Fruit fly (Drosophila melanogaster) whole organism, pupa: ENCODE data around the gene Art6.

Experiments
- CG34367 ChIP-seq: fragments of 200-800 bp; sonication (Bioruptor generic); optimal IDR thresholded peaks from 2 replicates; lab custom pipeline; 2018; ENCODE audit warnings: missing biosample characterization, mild to moderate bottlenecking, missing genetic modification characterization
- CG4496 ChIP-seq: fragments of 200-800 bp; sonication (Bioruptor generic); IDR thresholded peaks from 3 replicates; pipeline ENCODE4 v1.3.6; 2022; ENCODE audit warnings: missing biosample characterization, missing genetic modification characterization
- CG8159 ChIP-seq: fragments of 200-800 bp; sonication (Bioruptor generic); optimal IDR thresholded peaks from 3 replicates; lab custom pipeline; 2018; ENCODE audit warnings: missing biosample characterization, mild to moderate bottlenecking, missing genetic modification characterization, moderate library complexity
- EcR ChIP-seq: fragments of 200-800 bp; sonication (Bioruptor generic); optimal IDR thresholded peaks from 3 replicates; lab custom pipeline; 2019; ENCODE audit warnings: missing biosample characterization, missing genetic modification characterization, mild to moderate bottlenecking, moderate library complexity, missing genetic modification reagents
- Ets98B ChIP-seq: fragments of 200-800 bp; sonication (Bioruptor generic); IDR thresholded peaks from 2 replicates; pipeline ENCODE4 v1.3.6; 2022; ENCODE audit warnings: missing biosample characterization, missing genetic modification characterization
- Pif1A ChIP-seq: fragments of 200-800 bp; sonication (Bioruptor generic); optimal IDR thresholded peaks from 3 replicates; lab custom pipeline; 2016; ENCODE audit warnings: missing biosample characterization, missing genetic modification characterization
- Pif1B ChIP-seq: fragments of 200-800 bp; sonication (Bioruptor generic); optimal IDR thresholded peaks from 3 replicates; lab custom pipeline; 2016; ENCODE audit warnings: missing biosample characterization, missing genetic modification characterization
- fd96Ca ChIP-seq: fragments of 200-800 bp; sonication (Bioruptor generic); IDR thresholded peaks from 3 replicates; pipeline ENCODE4 v1.3.6; 2022; ENCODE audit warnings: missing biosample characterization, missing genetic modification characterization
- rn ChIP-seq: fragments of 200-800 bp; sonication (Bioruptor generic); IDR thresholded peaks from 2 replicates; pipeline ENCODE4 v1.3.6; 2022; ENCODE audit warnings: missing biosample characterization, missing genetic modification characterization

DNA sequence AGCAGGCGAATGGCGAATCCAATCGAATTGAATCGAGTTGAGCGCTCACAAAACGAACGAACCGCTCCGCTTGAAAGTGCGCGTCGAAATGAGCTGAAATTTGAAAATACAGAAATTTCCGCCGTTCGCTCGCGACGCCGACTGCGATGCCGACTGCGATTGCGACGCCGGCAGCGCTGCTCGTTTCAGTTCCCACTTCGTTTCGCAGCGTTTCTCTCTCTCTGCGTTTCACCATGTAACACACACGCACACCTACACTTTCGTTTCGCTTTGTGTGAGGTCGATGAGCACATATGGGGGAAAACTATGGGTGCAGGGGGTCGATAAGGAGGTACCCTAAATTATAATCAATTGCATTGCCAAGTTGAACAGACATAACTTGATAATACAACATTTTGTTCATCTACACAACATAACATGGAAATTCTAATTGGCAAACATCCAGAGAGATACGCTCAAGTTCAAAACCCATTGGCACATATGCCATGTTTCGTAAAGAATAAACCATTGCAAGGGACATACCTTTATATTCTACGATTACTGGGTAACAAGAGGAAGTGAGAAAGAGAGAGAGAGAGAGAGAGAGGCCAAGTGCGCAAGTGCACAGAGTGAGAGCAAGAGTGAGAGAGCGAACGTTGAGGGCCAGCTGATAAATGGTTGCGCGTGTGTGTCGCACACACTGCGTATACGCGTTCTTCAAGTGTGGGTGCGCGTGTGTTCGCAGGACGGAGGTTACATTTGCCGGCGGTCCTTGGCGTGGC lies 37.8 kb upstream of the Art6 start:
- peak; percentile 99 for TF ChIP-seq EcR (GFP tag; lab: Kevin White, UChicago)
- peak; percentile 94 for TF ChIP-seq CG8159 (tag; lab: Kevin White, UChicago)
- TF ChIP-seq rn (GFP tag; lab: Robert Waterston, UW): peak; percentile 87
- peak; percentile 89; the same call in 2 of the 3 replicates for TF ChIP-seq CG4496 (GFP tag; lab: Robert Waterston, UW)
- peak; percentile 97 for TF ChIP-seq Pif1A
- TF ChIP-seq CG34367 (tag; lab: Kevin White, UChicago): peak; percentile 90
- peak; percentile 95 for TF ChIP-seq fd96Ca (GFP tag; lab: Robert Waterston, UW)
- peak; percentile 95 for TF ChIP-seq Pif1B (GFP tag; lab: Kevin White, UChicago)
- peak; percentile 87 for TF ChIP-seq Ets98B (GFP tag; lab: Robert Waterston, UW)
